Worm (Caenorhabditis elegans) whole organism, L2 larva: ENCODE results near the gene fbxa-81.
A peak's percentile ranks its signal among the peaks of the same experiment; 100 is the strongest.

Experiments
- C34F6.9 ChIP-seq: fragments of 150-350 bp; optimal IDR thresholded peaks from 2 replicates; lab custom pipeline; 2014; ENCODE audit warnings: missing biosample characterization, missing genetic modification characterization
- R02D3.7 ChIP-seq: fragments of 150-350 bp; optimal IDR thresholded peaks from 2 replicates; lab custom pipeline; 2014; ENCODE audit warnings: missing biosample characterization, missing genetic modification characterization
- Y55F3AM.14 ChIP-seq: fragments of 200-800 bp; sonication (Bioruptor generic); optimal IDR thresholded peaks from 2 replicates; lab custom pipeline; 2018; ENCODE audit warnings: mild to moderate bottlenecking, missing genetic modification characterization, missing compliant biosample characterization
- ZK546.5 ChIP-seq: sonication (generic microtip); optimal IDR thresholded peaks from 2 replicates; lab custom pipeline; 2017; ENCODE audit warnings: missing biosample characterization, missing genetic modification characterization
- blmp-1 ChIP-seq: sonication (generic microtip); optimal IDR thresholded peaks from 2 replicates; lab custom pipeline; 2017; ENCODE audit warnings: missing genetic modification characterization, mild to moderate bottlenecking, missing compliant biosample characterization, antibody characterized with exemption, moderate library complexity; ENCODE audit not compliant: insufficient read depth
- ceh-16 ChIP-seq: fragments of 150-350 bp; optimal IDR thresholded peaks from 2 replicates; lab custom pipeline; 2014; ENCODE audit warnings: missing biosample characterization, missing genetic modification characterization
- egl-27 ChIP-seq: sonication (generic microtip); optimal IDR thresholded peaks from 3 replicates; lab custom pipeline; 2017; ENCODE audit warnings: missing biosample characterization, missing genetic modification reagents, missing genetic modification characterization
- elt-1 ChIP-seq: fragments of 150-350 bp; optimal IDR thresholded peaks from 2 replicates; lab custom pipeline; 2014; ENCODE audit warnings: missing biosample characterization, missing genetic modification characterization
- fos-1 ChIP-seq: fragments of 150-350 bp; optimal IDR thresholded peaks from 2 replicates; lab custom pipeline; 2014; ENCODE audit warnings: missing biosample characterization, missing genetic modification characterization
- gmeb-1 ChIP-seq: fragments of 150-350 bp; optimal IDR thresholded peaks from 2 replicates; lab custom pipeline; 2014; ENCODE audit warnings: missing biosample characterization, missing genetic modification characterization
- mab-5 ChIP-seq: fragments of 150-350 bp; optimal IDR thresholded peaks from 2 replicates; lab custom pipeline; 2014; ENCODE audit warnings: missing biosample characterization, missing genetic modification characterization
- mbf-1 ChIP-seq: sonication (generic microtip); optimal IDR thresholded peaks from 2 replicates; lab custom pipeline; 2017; ENCODE audit warnings: missing biosample characterization, missing genetic modification characterization
- mdl-1 ChIP-seq, 2 experiments: fragments of 150-350 bp in 1 of 2; sonication (generic microtip) in 1 of 2; optimal IDR thresholded peaks; 2 replicates each; lab custom pipeline; 2017; ENCODE audit warnings: missing biosample characterization in 2 of 2, missing genetic modification characterization in 2 of 2
- nhr-10 ChIP-seq: sonication (generic microtip); optimal IDR thresholded peaks from 2 replicates; lab custom pipeline; 2017; ENCODE audit warnings: missing biosample characterization, missing genetic modification characterization
- nhr-11 ChIP-seq: fragments of 150-350 bp; optimal IDR thresholded peaks from 2 replicates; lab custom pipeline; 2014; ENCODE audit warnings: missing biosample characterization, missing genetic modification characterization
- nhr-12 ChIP-seq: fragments of 150-350 bp; optimal IDR thresholded peaks from 2 replicates; lab custom pipeline; 2014; ENCODE audit warnings: missing biosample characterization, missing genetic modification characterization
- nhr-129 ChIP-seq: fragments of 150-350 bp; optimal IDR thresholded peaks from 2 replicates; lab custom pipeline; 2014; ENCODE audit warnings: missing biosample characterization, missing genetic modification characterization
- nhr-21 ChIP-seq: fragments of 150-350 bp; optimal IDR thresholded peaks from 2 replicates; lab custom pipeline; 2014; ENCODE audit warnings: missing biosample characterization, missing genetic modification characterization
- nhr-23 ChIP-seq: fragments of 150-350 bp; optimal IDR thresholded peaks from 2 replicates; lab custom pipeline; 2014; ENCODE audit warnings: missing biosample characterization, missing genetic modification reagents, missing genetic modification characterization
- nhr-237 ChIP-seq: fragments of 150-350 bp; optimal IDR thresholded peaks from 2 replicates; lab custom pipeline; 2014; ENCODE audit warnings: missing biosample characterization, missing genetic modification characterization
- nhr-25 ChIP-seq: fragments of 150-350 bp; sonication (generic microtip); optimal IDR thresholded peaks from 3 replicates; lab custom pipeline; 2014; ENCODE audit warnings: missing biosample characterization, missing genetic modification characterization
- sem-4 ChIP-seq: fragments of 150-350 bp; optimal IDR thresholded peaks from 2 replicates; lab custom pipeline; 2014; ENCODE audit warnings: missing biosample characterization, missing genetic modification reagents, missing genetic modification characterization
- sma-3 ChIP-seq: sonication (generic microtip); optimal IDR thresholded peaks from 2 replicates; lab custom pipeline; 2016; ENCODE audit warnings: missing genetic modification reagents, missing genetic modification characterization, missing compliant biosample characterization
- sma-9 ChIP-seq, 2 experiments: fragments of 150-350 bp in 1 of 2; sonication (generic microtip) in 1 of 2; optimal IDR thresholded peaks; 2 replicates each; lab custom pipeline; 2014 to 2016; ENCODE audit warnings: missing genetic modification characterization in 2 of 2, mild to moderate bottlenecking in 1 of 2, missing biosample characterization in 1 of 2, missing compliant biosample characterization in 1 of 2, missing genetic modification reagents in 1 of 2, moderate library complexity in 1 of 2
- snpc-4 ChIP-seq: fragments of 150-350 bp; optimal IDR thresholded peaks from 2 replicates; lab custom pipeline; 2014; ENCODE audit warnings: missing biosample characterization, missing genetic modification characterization
- unc-55 ChIP-seq: fragments of 150-350 bp; sonication (generic microtip); optimal IDR thresholded peaks from 3 replicates; lab custom pipeline; 2014; ENCODE audit warnings: missing biosample characterization, missing genetic modification reagents, missing genetic modification characterization
- ztf-1 ChIP-seq: fragments of 200-800 bp; sonication (Bioruptor generic); conservative IDR thresholded peaks from 2 replicates; pipeline ENCODE4 v1.3.6; 2022; ENCODE audit warnings: missing genetic modification characterization, missing compliant biosample characterization
- ztf-11 ChIP-seq: sonication (generic microtip); optimal IDR thresholded peaks from 2 replicates; lab custom pipeline; 2017; ENCODE audit warnings: missing biosample characterization, missing genetic modification characterization

The fbxa-81 gene

DNA sequence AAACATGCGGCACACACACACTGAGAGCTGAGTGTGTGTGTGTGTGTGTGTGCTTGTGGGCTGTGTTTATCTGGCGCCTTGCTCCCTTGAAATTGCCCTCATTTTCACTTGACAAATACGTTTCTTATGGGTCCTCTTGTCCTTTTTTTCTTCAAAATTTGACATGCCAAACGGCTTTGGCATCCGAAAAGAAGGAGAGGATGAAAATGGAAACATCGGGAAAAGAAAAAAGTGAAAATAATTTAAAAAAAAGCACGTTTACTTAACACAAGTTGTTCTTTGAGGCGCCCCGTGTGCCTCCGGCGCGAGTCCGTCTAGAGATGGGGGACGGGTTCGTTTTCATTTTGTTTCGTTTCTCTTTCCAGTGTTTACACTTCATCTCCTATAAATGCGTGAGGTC, 46.8 kb downstream of the fbxa-81 start:
- TF ChIP-seq mdl-1 (tag; optimal IDR thresholded peaks at IDR 0.05; lab: Kevin White, UChicago) (no peak), egl-27 (tag; lab: Kevin White, UChicago) (no peak), C34F6.9 (tag; lab: Kevin White, UChicago) (peak; percentile 7), mbf-1 (tag; lab: Kevin White, UChicago) (no peak), nhr-12 (tag; lab: Kevin White, UChicago) (no peak), nhr-129 (tag; lab: Kevin White, UChicago) (peak; percentile 15), snpc-4 (tag; lab: Kevin White, UChicago) (no peak), R02D3.7 (tag; lab: Kevin White, UChicago) (no peak)

DNA sequence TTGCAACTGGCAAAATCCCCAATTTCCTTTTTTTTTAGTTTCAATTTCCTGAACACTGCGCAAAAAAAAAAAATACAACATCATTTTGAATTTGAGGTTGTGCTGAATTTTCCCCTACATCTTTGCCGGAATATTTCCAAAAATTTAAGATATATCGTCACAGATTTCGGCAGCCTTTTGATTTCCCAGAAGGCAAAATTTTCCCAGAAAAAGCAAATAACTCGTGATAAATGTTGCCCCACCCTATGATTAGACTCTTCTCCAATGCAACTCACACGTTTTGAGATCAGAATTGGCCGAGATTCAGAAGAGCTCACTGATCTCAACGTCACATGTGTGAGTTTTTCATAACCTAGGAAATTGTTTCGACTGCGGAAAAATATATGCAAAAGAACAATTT, 49.5 kb downstream of the fbxa-81 start:
- TF ChIP-seq elt-1 (tag; lab: Kevin White, UChicago) (no peak), nhr-21 (tag; lab: Kevin White, UChicago) (no peak), nhr-12 (tag; lab: Kevin White, UChicago) (no peak), ZK546.5 (no peak), nhr-11 (no peak), ztf-1 (GFP tag; lab: Robert Waterston, UW) (no peak), fos-1 (tag; lab: Kevin White, UChicago) (no peak), C34F6.9 (tag; lab: Kevin White, UChicago) (no peak), egl-27 (tag; lab: Kevin White, UChicago) (no peak), blmp-1 (tag; lab: Kevin White, UChicago) (no peak), R02D3.7 (tag; lab: Kevin White, UChicago) (no peak), unc-55 (GFP tag; lab: Kevin White, UChicago) (no peak), nhr-129 (tag; lab: Kevin White, UChicago) (no peak), snpc-4 (tag; lab: Kevin White, UChicago) (no peak), ztf-11 (tag; lab: Kevin White, UChicago) (no peak), mab-5 (tag; lab: Kevin White, UChicago) (no peak), sem-4 (no peak), nhr-237 (no peak)

DNA sequence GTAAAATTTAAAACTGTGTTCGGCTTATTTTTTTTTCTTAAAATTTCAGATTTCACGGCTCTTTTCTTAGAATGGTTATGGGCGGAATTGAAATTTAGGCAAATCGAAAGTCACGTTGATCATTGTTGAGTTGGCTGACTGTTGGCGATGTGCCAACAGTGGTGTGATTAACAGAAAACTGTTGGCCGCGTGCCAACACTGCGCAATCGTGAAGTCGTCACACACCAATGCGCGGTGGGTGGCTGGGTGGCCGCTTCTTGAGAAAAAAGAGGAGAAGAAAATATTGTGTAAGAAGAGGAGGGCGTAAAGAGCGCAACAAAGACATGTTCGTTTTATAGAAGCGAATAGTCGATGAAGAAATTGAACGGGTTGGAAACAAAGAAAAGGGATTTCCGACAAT, 50.8 kb downstream of the fbxa-81 start:
- TF ChIP-seq ceh-16 (tag; lab: Kevin White, UChicago): peak; percentile 61
- no peak for TF ChIP-seq sma-3 (GFP tag; lab: Kevin White, UChicago)
- TF ChIP-seq sma-9 (GFP tag; optimal IDR thresholded peaks at IDR 0.05; lab: Kevin White, UChicago): no peak
- TF ChIP-seq sma-9 (tag; optimal IDR thresholded peaks at IDR 0.05; lab: Kevin White, UChicago): no peak
- no peak for TF ChIP-seq gmeb-1 (tag; lab: Kevin White, UChicago)
- TF ChIP-seq unc-55 (GFP tag; lab: Kevin White, UChicago): no peak
- TF ChIP-seq ztf-1 (GFP tag; lab: Robert Waterston, UW): no peak
- no peak for TF ChIP-seq nhr-23 (tag; lab: Kevin White, UChicago)
- TF ChIP-seq mdl-1 (tag; optimal IDR thresholded peaks at IDR 0.05; lab: Kevin White, UChicago): no peak
- TF ChIP-seq nhr-10 (tag; lab: Kevin White, UChicago): no peak
- peak; percentile 64 for TF ChIP-seq nhr-25 (tag; lab: Kevin White, UChicago)
- TF ChIP-seq Y55F3AM.14 (GFP tag; lab: Kevin White, UChicago): no peak
- no peak for TF ChIP-seq sem-4
